Fruit fly (Drosophila melanogaster): Measurements from ENCODE around the gene CG4291.

DNA sequence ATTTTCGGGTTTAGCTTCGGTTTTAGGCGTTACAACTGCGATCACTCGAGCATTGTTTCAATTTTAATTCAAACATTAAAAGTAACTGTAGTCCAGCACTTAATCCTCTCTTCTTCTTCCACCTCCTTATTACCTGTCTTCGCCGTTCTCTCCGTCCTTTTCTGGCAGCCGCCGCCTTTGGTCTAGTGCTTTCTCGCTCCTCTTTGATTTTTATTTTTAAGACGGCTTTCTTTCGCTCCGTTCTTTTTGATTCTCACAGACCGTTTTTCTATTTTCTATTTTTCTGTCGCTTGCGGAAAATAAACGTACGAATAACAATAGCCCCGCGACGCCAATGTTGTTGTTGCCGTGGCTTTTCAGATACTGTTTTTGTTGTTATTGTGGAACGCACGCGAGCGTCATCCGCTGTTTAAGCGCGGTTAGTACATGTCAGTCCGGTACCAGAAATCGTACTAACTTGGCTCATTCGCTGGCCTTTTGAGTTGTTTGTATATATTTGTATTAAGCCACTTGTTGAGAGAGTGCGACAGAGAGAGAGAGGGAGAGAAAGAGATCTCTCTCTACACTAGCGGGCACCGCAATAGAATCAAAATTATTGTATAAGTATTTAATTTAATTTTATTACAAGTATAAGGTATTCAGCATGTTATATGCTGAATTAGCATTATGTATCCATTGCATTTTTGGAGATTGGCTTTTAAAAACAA, 15.5 kb upstream of the CG4291 start, which contains the start of gene aru:
- no peak for TF ChIP-seq CTCF (optimal IDR thresholded peaks at IDR 0.05)
- TF ChIP-seq CG8478 (optimal IDR thresholded peaks at IDR 0.05): no peak

Data from S2 (cell line).